Fruit fly (Drosophila melanogaster) S2 (cell line): ENCODE results near the gene CG43773.

Source experiments
- CG8478 ChIP-seq: fragments of >200 bp; optimal IDR thresholded peaks from 2 replicates; lab custom pipeline; 2018
- CTCF ChIP-seq, 2 experiments: fragments of >200 bp; optimal IDR thresholded peaks; 2 replicates each; lab custom pipeline; 2018

Gene CG43773

dm6 chr2L:4007390-4007789 lies at the start of gene CG43773:
Gene CG43773, plus strand, starts transcription at chr2L:4007690.
- TF ChIP-seq CTCF (optimal IDR thresholded peaks at IDR 0.05; lab: Kevin White, UChicago) = no peak
- TF ChIP-seq CG8478 = no peak

DNA sequence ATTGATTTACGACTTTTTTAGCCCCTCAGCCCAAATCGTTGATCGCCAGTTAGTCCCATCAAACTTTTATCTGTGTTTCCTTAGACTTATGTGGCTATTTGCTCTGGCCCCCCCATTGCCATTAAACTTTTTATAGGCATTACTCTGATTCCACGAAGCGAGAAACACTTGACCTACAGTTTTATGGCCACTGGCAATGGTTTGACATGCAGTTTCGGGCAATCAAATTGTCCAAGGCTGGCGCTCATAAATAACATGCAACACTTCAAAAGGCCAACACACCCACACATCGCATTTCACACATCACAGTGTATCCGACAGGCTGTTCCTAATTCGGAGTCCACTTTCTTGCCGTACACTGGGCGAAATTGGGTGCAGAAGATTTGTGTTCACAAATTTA lies 39.2 kb upstream of the CG43773 start:
- TF ChIP-seq CTCF (optimal IDR thresholded peaks at IDR 0.05; lab: Kevin White, UChicago) (no peak), CG8478 (no peak)

DNA sequence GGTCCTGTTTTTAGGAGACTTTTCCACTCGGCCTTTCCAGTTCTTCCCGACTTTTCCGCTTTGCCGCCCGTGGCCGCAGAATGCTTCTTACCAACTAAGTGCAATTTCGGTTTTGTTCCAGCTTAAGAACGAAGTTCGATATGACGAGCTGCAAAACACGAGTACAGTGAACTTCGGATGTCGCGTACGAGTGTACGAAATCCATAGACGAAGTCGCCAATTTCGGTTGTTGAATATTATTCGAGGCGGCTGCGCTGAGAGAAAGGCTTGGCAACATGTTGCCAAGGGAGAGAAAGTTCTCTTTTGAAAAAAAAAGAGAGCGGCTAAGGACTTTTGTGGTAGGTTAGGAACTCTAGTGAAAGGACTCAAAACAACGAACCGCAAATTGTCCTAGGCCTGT lies 15.9 kb upstream of the CG43773 start, which contains the start of gene fred:
Gene fred (minus strand): TSS at position 76 of the 400 bp plus-strand sequence.
- no peak for TF ChIP-seq CTCF (optimal IDR thresholded peaks at IDR 0.05; lab: Kevin White, UChicago)
- TF ChIP-seq CG8478 = no peak

dm6 chr2L:3999718-4000117 lies 7.8 kb upstream of the CG43773 start, which contains the start of gene CG43797:
Gene CG43797, plus strand, starts transcription at chr2L:4000018.
- no peak for TF ChIP-seq CTCF (optimal IDR thresholded peaks at IDR 0.05; lab: Kevin White, UChicago)
- no peak for TF ChIP-seq CG8478

dm6 chr2L:4003780-4004179 lies 3.7 kb upstream of the CG43773 start, which contains the start of gene CG34176:
Gene CG34176, plus strand, starts transcription at chr2L:4004080.
- TF ChIP-seq CG8478 = no peak
- no peak for TF ChIP-seq CTCF (optimal IDR thresholded peaks at IDR 0.05; lab: Kevin White, UChicago)

- no peak for TF ChIP-seq CTCF (optimal IDR thresholded peaks at IDR 0.05; lab: Kevin White, UChicago)
- TF ChIP-seq CG8478 = no peak
Observed at dm6 chr2L:4004684-4005083, 2.8 kb upstream of the CG43773 start, which contains the start of gene CG15422. Gene CG15422, plus strand, starts transcription at chr2L:4004984.

DNA sequence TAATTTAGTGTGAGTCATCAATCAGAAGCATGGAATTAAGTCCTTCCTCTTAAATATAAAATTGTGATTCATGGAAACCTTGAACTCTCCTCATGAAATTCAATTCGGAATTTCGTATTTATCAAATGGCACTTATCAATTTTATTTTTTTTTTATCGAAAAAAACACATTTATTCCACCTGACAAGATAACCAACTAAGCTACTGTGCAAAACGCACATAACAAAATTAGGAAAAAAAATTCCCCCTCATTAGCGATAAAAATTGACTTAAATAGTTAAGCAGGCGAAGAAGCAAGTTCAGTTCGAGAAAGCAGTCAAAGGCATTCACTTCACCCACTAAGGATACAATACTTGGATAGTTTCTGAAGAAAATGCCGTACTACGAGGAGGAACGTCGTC lies 1.7 kb upstream of the CG43773 start, which contains the start of gene CG15423:
Gene CG15423 (plus strand): TSS at position 301 of the 400 bp plus-strand sequence.
- TF ChIP-seq CTCF (optimal IDR thresholded peaks at IDR 0.05; lab: Kevin White, UChicago) (no peak), CG8478 (no peak)

dm6 chr2L:4008353-4008752 lies 863 bp downstream of the CG43773 start, which contains the start of gene CG43774:
Gene CG43774, plus strand, starts transcription at chr2L:4008653.
- no peak for TF ChIP-seq CTCF (optimal IDR thresholded peaks at IDR 0.05; lab: Kevin White, UChicago)
- TF ChIP-seq CG8478 = no peak

- no peak for TF ChIP-seq CTCF (optimal IDR thresholded peaks at IDR 0.05; lab: Kevin White, UChicago)
- TF ChIP-seq CG8478 = no peak
Observed at dm6 chr2L:4012089-4012488, 4.6 kb downstream of the CG43773 start.

- no peak for TF ChIP-seq CTCF (optimal IDR thresholded peaks at IDR 0.05; lab: Kevin White, UChicago)
- TF ChIP-seq CG8478 = no peak
Observed at dm6 chr2L:4019198-4019597, 11.7 kb downstream of the CG43773 start.

DNA sequence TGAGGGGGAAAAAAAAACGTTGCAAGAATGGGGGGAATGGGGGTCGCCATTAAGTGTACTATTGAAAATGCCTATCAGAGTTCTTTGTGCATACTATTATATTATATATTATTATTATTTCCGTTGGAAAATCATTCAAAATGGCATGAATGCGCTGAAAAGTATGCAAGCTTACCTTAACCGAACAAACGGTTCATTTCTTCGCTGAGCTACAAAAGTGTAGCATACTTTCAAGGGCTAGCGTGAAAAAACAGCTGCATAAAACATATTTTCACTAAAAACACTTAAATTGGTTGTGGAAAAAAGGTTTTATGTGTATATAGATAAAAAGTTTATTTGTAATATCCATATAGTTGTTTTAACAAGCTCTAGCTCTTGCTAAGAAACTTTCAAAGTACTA lies 12.3 kb downstream of the CG43773 start:
- TF ChIP-seq CG8478 (no peak), CTCF (optimal IDR thresholded peaks at IDR 0.05; lab: Kevin White, UChicago) (peak in 1 of 2 experiments; percentile 41)

dm6 chr2L:4020188-4020587 lies 12.7 kb downstream of the CG43773 start:
- TF ChIP-seq CTCF (optimal IDR thresholded peaks at IDR 0.05; lab: Kevin White, UChicago) (no peak), CG8478 (no peak)

DNA sequence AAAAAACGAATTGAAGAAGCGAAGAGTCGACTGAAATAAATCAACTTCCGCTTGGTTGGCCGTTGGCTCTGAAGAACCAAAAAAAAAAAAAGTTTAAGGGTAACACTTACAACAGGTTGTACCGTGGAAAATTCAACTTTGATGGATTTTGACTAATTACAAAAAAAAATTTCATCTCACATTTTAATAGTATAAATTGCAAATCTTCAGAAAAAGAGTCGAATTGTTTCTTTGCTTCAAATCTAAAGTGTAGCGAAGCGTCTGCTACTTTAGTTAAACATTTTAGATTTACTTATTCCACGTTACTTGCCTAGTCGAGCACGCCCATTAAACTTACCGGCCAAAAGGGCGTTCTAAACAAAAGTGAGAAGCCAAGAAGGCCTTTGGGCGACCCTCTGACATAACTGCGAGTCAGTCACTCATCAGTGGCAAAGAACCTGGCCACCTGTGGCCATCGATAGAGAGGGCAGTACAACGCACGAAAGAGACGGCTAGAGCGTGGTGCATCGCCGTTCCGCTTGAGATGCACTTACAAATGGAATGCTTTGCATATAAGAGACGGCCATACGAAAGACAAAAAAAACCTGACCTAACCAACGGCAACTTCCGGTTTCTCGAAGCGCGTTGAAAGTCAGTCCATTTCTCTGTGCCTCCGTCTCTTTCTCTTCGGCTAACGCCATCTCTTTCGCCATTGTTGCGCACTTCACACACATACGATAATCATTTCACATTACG lies 14.3 kb downstream of the CG43773 start:
- no peak for TF ChIP-seq CTCF (optimal IDR thresholded peaks at IDR 0.05; lab: Kevin White, UChicago)
- TF ChIP-seq CG8478 = no peak

- TF ChIP-seq CTCF (optimal IDR thresholded peaks at IDR 0.05; lab: Kevin White, UChicago) = no peak
- TF ChIP-seq CG8478 = no peak
Observed at dm6 chr2L:4023312-4023926, 15.9 kb downstream of the CG43773 start.

DNA sequence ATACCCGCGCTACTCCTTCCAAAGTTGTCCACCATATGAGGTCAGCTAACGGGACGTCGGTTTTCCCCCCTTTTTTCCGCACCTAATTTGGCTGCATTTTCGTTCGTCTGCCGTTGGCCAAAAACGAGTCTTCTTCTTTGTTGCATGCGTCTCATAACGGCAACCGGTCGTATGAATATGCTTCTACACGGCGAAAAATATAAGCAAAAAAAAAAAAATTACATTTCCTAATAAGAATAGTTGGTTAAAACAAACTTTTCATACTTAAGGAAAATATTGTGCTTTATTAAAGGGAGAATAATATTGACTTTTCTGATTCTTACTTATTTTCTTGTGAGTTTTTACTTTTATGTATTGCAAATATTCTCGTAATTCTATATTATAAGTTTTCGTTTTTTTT lies 17.6 kb downstream of the CG43773 start:
- TF ChIP-seq CTCF (optimal IDR thresholded peaks at IDR 0.05; lab: Kevin White, UChicago) (no peak), CG8478 (no peak)

DNA sequence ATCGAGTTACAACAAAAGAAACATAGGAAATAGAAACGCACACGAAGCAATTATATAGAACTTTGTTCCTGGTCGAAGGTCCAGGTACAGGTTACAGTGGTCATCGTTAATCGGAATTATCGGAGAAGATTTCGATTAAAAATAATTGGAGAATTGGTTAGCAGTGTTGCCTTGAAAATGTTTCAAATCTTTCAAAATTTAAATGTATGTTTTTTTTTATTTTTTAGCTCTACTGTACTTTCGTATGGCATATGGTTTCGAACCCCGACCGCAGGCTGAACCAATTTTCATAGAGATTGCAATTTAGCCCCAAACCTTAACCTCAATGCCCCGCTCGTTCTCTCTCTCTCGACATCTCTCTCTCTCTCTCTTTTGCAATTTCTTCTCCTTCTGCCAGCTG lies 20.5 kb downstream of the CG43773 start:
- TF ChIP-seq CG8478 (no peak), CTCF (optimal IDR thresholded peaks at IDR 0.05; lab: Kevin White, UChicago) (no peak)
